Fruit fly (Drosophila melanogaster) whole organism, wandering third instar larva: ENCODE data around the gene CG17996.

ENCODE experiments used
- CG9705 ChIP-seq: fragments of 200-800 bp; sonication (Bioruptor generic); optimal IDR thresholded peaks from 2 replicates; lab custom pipeline; 2018; ENCODE audit warnings: missing biosample characterization, mild to moderate bottlenecking, missing genetic modification characterization
- CrebA ChIP-seq: fragments of 200-800 bp; sonication (Bioruptor generic); optimal IDR thresholded peaks from 2 replicates; lab custom pipeline; 2016; ENCODE audit warnings: missing biosample characterization, mild to moderate bottlenecking, missing genetic modification characterization, borderline replicate concordance
- Dfd ChIP-seq: fragments of >200 bp; optimal IDR thresholded peaks from 2 replicates; lab custom pipeline; 2017; ENCODE audit warnings: missing biosample characterization, missing genetic modification characterization
- Dif ChIP-seq: fragments of 200-275, 200-300 bp; sonication (Bioruptor generic); optimal IDR thresholded peaks from 2 replicates; lab custom pipeline; 2018; ENCODE audit warnings: missing biosample characterization, missing genetic modification characterization; ENCODE audit not compliant: partially characterized antibody
- GATAd ChIP-seq: sonication (Bioruptor generic); optimal IDR thresholded peaks from 2 replicates; lab custom pipeline; 2016; ENCODE audit warnings: missing biosample characterization, missing genetic modification characterization
- HLH106 ChIP-seq: fragments of 200-800 bp; optimal IDR thresholded peaks from 3 replicates; lab custom pipeline; 2019; ENCODE audit warnings: missing biosample characterization, mild to moderate bottlenecking, missing genetic modification characterization, moderate library complexity
- Hnf4 ChIP-seq: fragments of 200-800 bp; sonication (Bioruptor generic); optimal IDR thresholded peaks from 2 replicates; lab custom pipeline; 2016; ENCODE audit warnings: missing biosample characterization, mild to moderate bottlenecking, missing genetic modification characterization
- Hr78 ChIP-seq: fragments of >200 bp; optimal IDR thresholded peaks from 2 replicates; lab custom pipeline; 2017; ENCODE audit warnings: missing biosample characterization, missing genetic modification characterization
- Hr83 ChIP-seq: fragments of 200-300 bp; sonication (Bioruptor generic); optimal IDR thresholded peaks from 2 replicates; lab custom pipeline; 2016; ENCODE audit warnings: missing biosample characterization, mild to moderate bottlenecking, missing genetic modification characterization, moderate library complexity; ENCODE audit not compliant: poor library complexity, severe bottlenecking
- Jra ChIP-seq: sonication (Bioruptor generic); optimal IDR thresholded peaks from 2 replicates; lab custom pipeline; 2016; ENCODE audit warnings: missing biosample characterization, missing genetic modification characterization
- Mio ChIP-seq: sonication (Bioruptor generic); optimal IDR thresholded peaks from 2 replicates; lab custom pipeline; 2016; ENCODE audit warnings: missing biosample characterization, missing genetic modification characterization
- Myc ChIP-seq: fragments of >200 bp; optimal IDR thresholded peaks from 2 replicates; lab custom pipeline; 2017
- N ChIP-seq: fragments of >200 bp; optimal IDR thresholded peaks from 2 replicates; lab custom pipeline; 2018; ENCODE audit warnings: missing biosample characterization, missing external identifiers, missing genetic modification characterization
- OdsH ChIP-seq: fragments of 200-800 bp; sonication (Bioruptor generic); optimal IDR thresholded peaks from 2 replicates; lab custom pipeline; 2016; ENCODE audit warnings: missing biosample characterization, mild to moderate bottlenecking, missing genetic modification characterization
- Rel ChIP-seq, 2 experiments: fragments of 200-800 bp; sonication (Bioruptor generic) in 1 of 2; optimal IDR thresholded peaks; 2 replicates in 1 of 2; 3 replicates in 1 of 2; lab custom pipeline; 2016 to 2019; ENCODE audit warnings: mild to moderate bottlenecking in 2 of 2, missing biosample characterization in 2 of 2, missing genetic modification characterization in 2 of 2, moderate library complexity in 1 of 2
- Sp1 ChIP-seq: fragments of 200-800 bp; sonication (Bioruptor generic); optimal IDR thresholded peaks from 3 replicates; lab custom pipeline; 2019; ENCODE audit warnings: missing biosample characterization, mild to moderate bottlenecking, missing genetic modification characterization, moderate library complexity
- Vsx2 ChIP-seq: fragments of 200-300, 225-300 bp; sonication (Bioruptor generic); optimal IDR thresholded peaks from 2 replicates; lab custom pipeline; 2018; ENCODE audit warnings: missing biosample characterization, missing genetic modification characterization; ENCODE audit not compliant: partially characterized antibody
- brk ChIP-seq: fragments of 200-800 bp; sonication (Bioruptor generic); optimal IDR thresholded peaks from 2 replicates; lab custom pipeline; 2016; ENCODE audit warnings: missing biosample characterization, mild to moderate bottlenecking, missing genetic modification characterization
- dmrt93B ChIP-seq: fragments of 200-800 bp; sonication (Bioruptor generic); optimal IDR thresholded peaks from 2 replicates; lab custom pipeline; 2018; ENCODE audit warnings: missing biosample characterization, mild to moderate bottlenecking, missing genetic modification characterization
- dsf ChIP-seq: sonication (Bioruptor generic); optimal IDR thresholded peaks from 2 replicates; lab custom pipeline; 2016; ENCODE audit warnings: missing biosample characterization, missing genetic modification characterization, borderline replicate concordance
- foxo ChIP-seq, 2 experiments: fragments of 200-800 bp; sonication (Bioruptor generic); optimal IDR thresholded peaks; 2 replicates in 1 of 2; 3 replicates in 1 of 2; lab custom pipeline; 2016 to 2017; ENCODE audit warnings: missing biosample characterization in 2 of 2, missing genetic modification characterization in 2 of 2
- fru ChIP-seq: fragments of 200-800 bp; sonication (Bioruptor generic); optimal IDR thresholded peaks from 3 replicates; lab custom pipeline; 2016; ENCODE audit warnings: missing biosample characterization, mild to moderate bottlenecking, missing genetic modification characterization
- h ChIP-seq: fragments of 200-800 bp; sonication (Bioruptor generic); optimal IDR thresholded peaks from 3 replicates; lab custom pipeline; 2016; ENCODE audit warnings: missing biosample characterization, mild to moderate bottlenecking, missing genetic modification characterization
- jim ChIP-seq: fragments of 175-275, 200-325 bp; sonication (Bioruptor generic); optimal IDR thresholded peaks from 2 replicates; lab custom pipeline; 2016; ENCODE audit warnings: missing biosample characterization, mild to moderate bottlenecking, missing genetic modification characterization
- lola ChIP-seq: fragments of >200 bp; optimal IDR thresholded peaks from 2 replicates; lab custom pipeline; 2017; ENCODE audit warnings: missing biosample characterization, missing genetic modification characterization
- pan ChIP-seq: fragments of >200 bp; optimal IDR thresholded peaks from 2 replicates; lab custom pipeline; 2017
- psq ChIP-seq: fragments of 200-800 bp; sonication (Bioruptor generic); optimal IDR thresholded peaks from 3 replicates; lab custom pipeline; 2017; ENCODE audit warnings: missing biosample characterization, mild to moderate bottlenecking, missing genetic modification characterization, moderate library complexity
- sage ChIP-seq: fragments of 200-800 bp; sonication (Bioruptor generic); optimal IDR thresholded peaks from 2 replicates; lab custom pipeline; 2016; ENCODE audit warnings: missing biosample characterization, mild to moderate bottlenecking, missing genetic modification characterization
- sv ChIP-seq: fragments of 200-800 bp; sonication (Bioruptor generic); optimal IDR thresholded peaks from 3 replicates; lab custom pipeline; 2016; ENCODE audit warnings: missing biosample characterization, missing genetic modification characterization
- tai ChIP-seq: sonication (Bioruptor generic); optimal IDR thresholded peaks from 2 replicates; lab custom pipeline; 2016; ENCODE audit warnings: missing biosample characterization, missing genetic modification characterization
- woc ChIP-seq: sonication (Bioruptor generic); optimal IDR thresholded peaks from 2 replicates; lab custom pipeline; 2016; ENCODE audit warnings: missing biosample characterization, mild to moderate bottlenecking, missing genetic modification characterization

CG17996 gene

DNA sequence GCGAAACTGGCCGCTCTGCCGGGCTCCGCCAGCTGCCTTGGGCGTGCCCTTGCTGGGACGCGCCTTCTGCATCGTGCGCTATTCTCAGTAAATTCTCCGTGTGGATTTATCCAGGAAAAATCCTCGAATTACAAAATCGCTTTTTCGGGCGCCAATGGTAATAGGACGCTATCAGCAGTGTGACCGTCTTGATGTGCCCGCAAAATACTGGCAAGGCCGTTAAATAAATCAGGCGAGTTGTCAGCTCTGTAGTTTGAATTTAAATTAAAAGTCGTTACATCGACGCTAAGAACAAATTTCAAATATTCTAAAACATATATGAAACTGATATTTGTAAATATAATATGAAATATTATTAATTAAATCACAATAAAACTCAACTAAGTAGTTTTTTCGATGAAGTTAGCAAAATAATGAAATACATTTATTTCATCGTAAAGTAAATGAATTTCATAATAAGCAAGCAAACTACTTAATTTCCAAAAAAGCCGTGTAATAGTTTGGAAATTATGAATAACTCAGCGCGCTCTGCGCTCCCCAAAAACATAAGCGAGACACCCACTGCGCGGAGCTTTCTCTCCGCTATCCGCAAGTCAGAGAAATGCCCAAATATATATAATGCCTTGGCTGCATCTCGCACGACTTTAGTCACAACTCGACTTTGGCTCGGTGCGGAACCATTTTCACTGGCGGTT lies 7.5 kb upstream of the CG17996 start, which contains the start of the genes glu and ChLD3:
glu (minus strand) TSS at position 183 of the 695 bp plus-strand sequence.
ChLD3 (plus strand) TSS at position 645 of the 695 bp plus-strand sequence.
- TF ChIP-seq sage (GFP tag; lab: Kevin White, UChicago) (no peak), Rel (GFP tag; optimal IDR thresholded peaks at IDR 0.05; lab: Kevin White, UChicago) (no peak), Rel (tag; optimal IDR thresholded peaks at IDR 0.05; lab: Kevin White, UChicago) (no peak), Hnf4 (GFP tag; lab: Kevin White, UChicago) (no peak), Hr83 (GFP tag; lab: Kevin White, UChicago) (no peak), foxo (GFP tag; optimal IDR thresholded peaks at IDR 0.05; lab: Kevin White, UChicago) (no peak), Vsx2 (GFP tag; lab: Kevin White, UChicago) (no peak), Dif (GFP tag; lab: Kevin White, UChicago) (no peak), Jra (GFP tag; lab: Kevin White, UChicago) (no peak), sv (GFP tag; lab: Kevin White, UChicago) (no peak), brk (GFP tag; lab: Kevin White, UChicago) (no peak), tai (no peak), h (GFP tag; lab: Kevin White, UChicago) (no peak), Myc (no peak), lola (GFP tag; lab: Kevin White, UChicago) (no peak), fru (GFP tag; lab: Kevin White, UChicago) (no peak)

DNA sequence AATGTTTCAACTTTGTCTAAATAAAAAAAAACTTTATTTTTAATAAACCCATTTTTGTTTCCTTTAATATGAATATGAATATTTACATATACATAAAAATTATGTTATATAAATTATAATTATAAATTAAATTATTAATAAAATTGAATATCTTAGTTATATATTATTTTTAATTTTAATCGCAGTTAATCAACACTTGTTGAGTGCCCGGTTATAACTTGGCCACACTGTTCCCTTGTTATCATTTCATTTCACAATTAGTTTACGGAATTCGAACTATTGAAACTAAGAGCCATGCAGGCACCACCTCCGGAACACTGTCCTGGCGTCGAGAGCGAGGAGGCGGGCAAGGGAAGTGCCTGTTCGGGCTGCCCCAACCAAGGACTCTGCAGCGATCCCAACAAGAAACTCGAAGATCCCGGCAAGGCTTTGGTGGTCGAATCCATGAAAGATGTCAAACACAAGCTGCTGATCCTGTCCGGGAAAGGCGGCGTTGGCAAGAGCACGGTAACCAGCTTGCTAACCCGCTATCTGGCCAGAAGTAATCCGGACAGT lies 1.6 kb upstream of the CG17996 start, which contains the start of gene Nubp1:
Nubp1 (plus strand) TSS at position 213 of the 555 bp plus-strand sequence.
- TF ChIP-seq CG9705 (GFP tag; lab: Kevin White, UChicago) (no peak), Hr78 (GFP tag; lab: Kevin White, UChicago) (no peak), tai (no peak), OdsH (GFP tag; lab: Kevin White, UChicago) (no peak), pan (lab: Kevin White, UChicago) (no peak), Vsx2 (GFP tag; lab: Kevin White, UChicago) (no peak), dsf (GFP tag; lab: Kevin White, UChicago) (no peak), Mio (GFP tag; lab: Kevin White, UChicago) (no peak), fru (GFP tag; lab: Kevin White, UChicago) (no peak), CrebA (GFP tag; lab: Kevin White, UChicago) (no peak), foxo (GFP tag; optimal IDR thresholded peaks at IDR 0.05; lab: Kevin White, UChicago) (no peak), psq (GFP tag; lab: Kevin White, UChicago) (no peak), woc (GFP tag; lab: Kevin White, UChicago) (no peak), sage (GFP tag; lab: Kevin White, UChicago) (no peak), HLH106 (tag; lab: Kevin White, UChicago) (no peak), GATAd (GFP tag; lab: Kevin White, UChicago) (no peak), Dfd (no peak), dmrt93B (GFP tag; lab: Kevin White, UChicago) (no peak)

DNA sequence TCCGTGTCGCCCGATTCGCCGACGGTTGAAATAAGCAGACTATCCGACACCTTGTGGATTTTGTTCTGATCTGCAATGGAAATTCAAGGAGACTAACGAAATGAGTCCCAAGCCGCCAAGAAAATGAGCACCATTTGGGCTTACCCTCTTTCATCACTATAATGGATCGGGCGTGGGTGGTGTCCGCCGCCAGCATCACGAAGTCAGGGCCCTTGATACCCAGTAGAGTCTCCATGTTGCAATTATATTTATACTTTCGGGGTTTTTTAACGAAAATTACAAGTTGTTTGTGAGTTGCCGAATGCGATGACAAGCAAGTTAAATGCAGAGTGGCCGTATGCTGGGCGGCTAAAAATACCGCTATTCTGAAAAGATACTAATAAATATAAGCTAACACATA lies 960 bp upstream of the CG17996 start, which contains the start of gene Prosbeta4:
Prosbeta4 (minus strand) TSS at position 335 of the 400 bp plus-strand sequence.
- TF ChIP-seq sage (GFP tag; lab: Kevin White, UChicago): no peak
- no peak for TF ChIP-seq N (GFP tag; lab: Kevin White, UChicago)
- TF ChIP-seq Dif (GFP tag; lab: Kevin White, UChicago): no peak
- no peak for TF ChIP-seq jim (GFP tag; lab: Kevin White, UChicago)

DNA sequence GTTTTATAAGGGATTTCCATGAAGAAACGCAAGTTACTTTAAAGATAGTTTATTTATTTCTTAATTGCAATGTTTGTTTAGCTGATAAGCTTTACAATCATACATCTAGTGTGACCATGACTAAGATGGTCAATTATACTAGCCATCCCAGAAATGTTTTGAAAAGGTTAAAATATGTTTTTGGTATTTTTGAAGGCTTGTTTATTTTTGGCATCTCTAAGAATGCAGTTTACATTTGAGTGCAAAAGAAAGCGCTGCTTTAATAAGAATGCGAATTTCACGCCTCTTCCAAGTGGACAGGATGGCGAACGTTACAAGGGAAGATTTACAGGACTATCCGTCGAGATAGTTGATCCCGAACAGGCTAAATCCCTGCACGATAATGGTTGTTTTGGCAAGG lies 1.3 kb downstream of the CG17996 start, which contains the start of gene Tsen2:
Tsen2 (plus strand) TSS at position 222 of the 400 bp plus-strand sequence.
- TF ChIP-seq HLH106 (tag; lab: Kevin White, UChicago): no peak
- no peak for TF ChIP-seq Myc
- no peak for TF ChIP-seq lola (GFP tag; lab: Kevin White, UChicago)
- no peak for TF ChIP-seq Jra (GFP tag; lab: Kevin White, UChicago)
- TF ChIP-seq Vsx2 (GFP tag; lab: Kevin White, UChicago): no peak
- no peak for TF ChIP-seq Dfd
- TF ChIP-seq Sp1: no peak
